Worm (Caenorhabditis elegans): ENCODE measurements around the gene F46H5.5.

- TF ChIP-seq ztf-23 (GFP tag; IDR thresholded peaks at IDR 0.05) (no peak), med-1 (GFP tag; optimal IDR thresholded peaks at IDR 0.05; ENCODE audit: insufficient read depth) (no peak), klf-2 (GFP tag; conservative IDR thresholded peaks at IDR 0.05) (no peak), cog-1 (tag; optimal IDR thresholded peaks at IDR 0.05) (no peak), flt-1 (GFP tag; IDR thresholded peaks at IDR 0.05) (no peak), ztf-29 (GFP tag; IDR thresholded peaks at IDR 0.05) (no peak), ref-1 (GFP tag; conservative IDR thresholded peaks at IDR 0.05) (no peak), T22C8.4 (GFP tag; IDR thresholded peaks at IDR 0.05) (no peak), tab-1 (GFP tag; IDR thresholded peaks at IDR 0.05) (no peak)
Observed at ce11 chrX:7211405-7211804, 45.4 kb downstream of the F46H5.5 start, which contains the start of gene spp-22.

All from whole organism, midembryonic.